Worm (Caenorhabditis elegans): ENCODE measurements around the gene clec-33.

Gene clec-33

ce11 chrV:16836100-16836499 is 33.5 kb downstream of the clec-33 start:
- TF ChIP-seq sea-1 (GFP tag; conservative IDR thresholded peaks at IDR 0.05) (no peak), ama-1 (optimal IDR thresholded peaks at IDR 0.05) (no peak), F13C5.2 (tag; optimal IDR thresholded peaks at IDR 0.05) (no peak), ets-7 (tag; optimal IDR thresholded peaks at IDR 0.05) (no peak), aly-1 (tag; optimal IDR thresholded peaks at IDR 0.05) (no peak), tbx-11 (GFP tag; IDR thresholded peaks at IDR 0.05) (no peak), ceh-36 (tag; optimal IDR thresholded peaks at IDR 0.05) (no peak), scrt-1 (GFP tag; IDR thresholded peaks at IDR 0.05) (no peak), hmg-4 (GFP tag; optimal IDR thresholded peaks at IDR 0.05) (no peak), tra-4 (tag; optimal IDR thresholded peaks at IDR 0.05) (no peak), hnd-1 (tag; optimal IDR thresholded peaks at IDR 0.05) (no peak), hmbx-1 (tag; optimal IDR thresholded peaks at IDR 0.05) (no peak), flt-1 (GFP tag; IDR thresholded peaks at IDR 0.05) (no peak), B0310.2 (tag; optimal IDR thresholded peaks at IDR 0.05) (no peak), pes-1 (GFP tag; IDR thresholded peaks at IDR 0.05) (no peak), ceh-13 (GFP tag; optimal IDR thresholded peaks at IDR 0.05) (no peak), tbx-37 (GFP tag; conservative IDR thresholded peaks at IDR 0.05) (no peak)

- TF ChIP-seq F13C5.2 (tag; optimal IDR thresholded peaks at IDR 0.05) (no peak), hmbx-1 (tag; optimal IDR thresholded peaks at IDR 0.05) (no peak)
Observed at ce11 chrV:16834989-16835388, 34.7 kb downstream of the clec-33 start, which contains the start of gene tni-3. Gene tni-3, minus strand, starts transcription at chrV:16835128.

DNA sequence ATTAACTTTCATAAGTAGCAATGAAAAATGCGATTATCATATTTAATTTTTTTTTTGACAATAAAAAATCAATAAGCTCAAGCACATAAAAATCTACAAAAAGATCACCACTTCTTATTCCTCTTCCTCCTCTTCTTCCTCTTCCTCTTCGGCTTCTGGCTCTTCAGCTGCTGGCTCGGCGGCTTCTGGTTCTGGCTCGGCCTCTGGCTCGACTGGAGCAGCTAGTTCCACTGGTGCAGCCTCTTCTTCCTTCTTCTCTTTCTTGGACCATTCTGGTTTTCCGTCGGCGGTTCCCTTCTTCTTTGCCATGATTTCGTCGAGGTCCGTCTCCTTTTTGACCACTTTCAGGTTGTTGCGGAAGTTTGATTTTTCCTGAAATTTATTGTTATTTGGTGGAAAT is 36.0 kb downstream of the clec-33 start:
- TF ChIP-seq flt-1 (GFP tag; IDR thresholded peaks at IDR 0.05) (no peak), ets-7 (tag; optimal IDR thresholded peaks at IDR 0.05) (no peak), tbx-37 (GFP tag; conservative IDR thresholded peaks at IDR 0.05) (no peak), B0310.2 (tag; optimal IDR thresholded peaks at IDR 0.05) (no peak), F13C5.2 (tag; optimal IDR thresholded peaks at IDR 0.05) (no peak), hmbx-1 (tag; optimal IDR thresholded peaks at IDR 0.05) (no peak), ama-1 (optimal IDR thresholded peaks at IDR 0.05) (no peak), hmg-4 (GFP tag; optimal IDR thresholded peaks at IDR 0.05) (no peak), pes-1 (GFP tag; IDR thresholded peaks at IDR 0.05) (no peak), tra-4 (tag; optimal IDR thresholded peaks at IDR 0.05) (no peak), aly-1 (tag; optimal IDR thresholded peaks at IDR 0.05) (no peak), hnd-1 (tag; optimal IDR thresholded peaks at IDR 0.05) (no peak), ceh-13 (GFP tag; optimal IDR thresholded peaks at IDR 0.05) (no peak)

ce11 chrV:16832865-16833264 is 36.8 kb downstream of the clec-33 start, which contains the start of gene phy-3:
Gene phy-3, plus strand, starts transcription at chrV:16833165.
- TF ChIP-seq pes-1 (GFP tag; IDR thresholded peaks at IDR 0.05) (no peak), B0310.2 (tag; optimal IDR thresholded peaks at IDR 0.05) (no peak), ama-1 (optimal IDR thresholded peaks at IDR 0.05) (no peak), ceh-36 (tag; optimal IDR thresholded peaks at IDR 0.05) (no peak), hnd-1 (tag; optimal IDR thresholded peaks at IDR 0.05) (no peak), tbx-37 (GFP tag; conservative IDR thresholded peaks at IDR 0.05) (no peak), scrt-1 (GFP tag; IDR thresholded peaks at IDR 0.05) (no peak), sea-1 (GFP tag; conservative IDR thresholded peaks at IDR 0.05) (no peak), ceh-13 (GFP tag; optimal IDR thresholded peaks at IDR 0.05) (no peak), hmbx-1 (tag; optimal IDR thresholded peaks at IDR 0.05) (no peak), hmg-4 (GFP tag; optimal IDR thresholded peaks at IDR 0.05) (no peak), tbx-11 (GFP tag; IDR thresholded peaks at IDR 0.05) (no peak), flt-1 (GFP tag; IDR thresholded peaks at IDR 0.05) (no peak), tra-4 (tag; optimal IDR thresholded peaks at IDR 0.05) (no peak)

ce11 chrV:16831921-16832320 is 37.7 kb downstream of the clec-33 start, which contains the start of gene srh-215:
Gene srh-215, minus strand, starts transcription at chrV:16832021.
- TF ChIP-seq scrt-1 (GFP tag; IDR thresholded peaks at IDR 0.05): no peak
- TF ChIP-seq B0310.2 (tag; optimal IDR thresholded peaks at IDR 0.05): no peak
- no peak for TF ChIP-seq ets-7 (tag; optimal IDR thresholded peaks at IDR 0.05)
- no peak for TF ChIP-seq hnd-1 (tag; optimal IDR thresholded peaks at IDR 0.05)
- TF ChIP-seq hmg-4 (GFP tag; optimal IDR thresholded peaks at IDR 0.05): no peak
- no peak for TF ChIP-seq flt-1 (GFP tag; IDR thresholded peaks at IDR 0.05)
- no peak for TF ChIP-seq aly-1 (tag; optimal IDR thresholded peaks at IDR 0.05)
- TF ChIP-seq pes-1 (GFP tag; IDR thresholded peaks at IDR 0.05): no peak
- TF ChIP-seq tbx-11 (GFP tag; IDR thresholded peaks at IDR 0.05): no peak
- no peak for TF ChIP-seq tbx-37 (GFP tag; conservative IDR thresholded peaks at IDR 0.05)
- TF ChIP-seq ceh-13 (GFP tag; optimal IDR thresholded peaks at IDR 0.05): no peak
- no peak for TF ChIP-seq ama-1 (optimal IDR thresholded peaks at IDR 0.05)

ce11 chrV:16831310-16831709 is 38.3 kb downstream of the clec-33 start:
- no peak for TF ChIP-seq sea-1 (GFP tag; conservative IDR thresholded peaks at IDR 0.05)
- no peak for TF ChIP-seq B0310.2 (tag; optimal IDR thresholded peaks at IDR 0.05)
- no peak for TF ChIP-seq ceh-13 (GFP tag; optimal IDR thresholded peaks at IDR 0.05)
- no peak for TF ChIP-seq ets-7 (tag; optimal IDR thresholded peaks at IDR 0.05)
- TF ChIP-seq tra-4 (tag; optimal IDR thresholded peaks at IDR 0.05): no peak
- TF ChIP-seq tbx-37 (GFP tag; conservative IDR thresholded peaks at IDR 0.05): no peak
- TF ChIP-seq F13C5.2 (tag; optimal IDR thresholded peaks at IDR 0.05): no peak

- no peak for TF ChIP-seq sea-1 (GFP tag; conservative IDR thresholded peaks at IDR 0.05)
- TF ChIP-seq tra-4 (tag; optimal IDR thresholded peaks at IDR 0.05): no peak
- TF ChIP-seq hnd-1 (tag; optimal IDR thresholded peaks at IDR 0.05): no peak
- no peak for TF ChIP-seq tbx-37 (GFP tag; conservative IDR thresholded peaks at IDR 0.05)
- no peak for TF ChIP-seq ceh-13 (GFP tag; optimal IDR thresholded peaks at IDR 0.05)
- TF ChIP-seq ets-7 (tag; optimal IDR thresholded peaks at IDR 0.05): no peak
- TF ChIP-seq F13C5.2 (tag; optimal IDR thresholded peaks at IDR 0.05): no peak
- TF ChIP-seq ama-1 (optimal IDR thresholded peaks at IDR 0.05): no peak
- no peak for TF ChIP-seq flt-1 (GFP tag; IDR thresholded peaks at IDR 0.05)
- no peak for TF ChIP-seq ceh-36 (tag; optimal IDR thresholded peaks at IDR 0.05)
- no peak for TF ChIP-seq hmg-4 (GFP tag; optimal IDR thresholded peaks at IDR 0.05)
- no peak for TF ChIP-seq scrt-1 (GFP tag; IDR thresholded peaks at IDR 0.05)
Observed at ce11 chrV:16829396-16829795, 40.2 kb downstream of the clec-33 start, which contains the start of gene srh-214. Gene srh-214, minus strand, starts transcription at chrV:16829755.

DNA sequence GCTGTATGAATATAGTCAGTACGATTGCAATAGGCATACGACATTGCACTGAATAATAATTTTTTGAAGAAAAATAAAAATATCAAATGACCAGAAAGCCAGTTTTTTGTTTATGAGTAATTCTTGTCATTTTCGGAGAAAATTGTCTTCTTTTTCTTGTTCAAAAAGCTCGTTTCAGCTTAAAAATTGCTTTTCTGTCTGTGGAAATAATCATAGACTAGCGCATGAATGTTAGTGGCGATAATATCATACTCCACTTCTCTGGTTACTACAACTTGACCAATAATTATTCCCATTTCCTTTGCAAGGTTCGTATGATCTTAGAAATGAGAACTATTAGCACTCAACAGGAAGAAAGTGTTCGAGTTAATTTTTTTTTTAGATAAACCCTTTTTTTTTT is 42.2 kb downstream of the clec-33 start, which contains the start of gene srh-216:
TSS of gene srh-216 (minus strand) at position 101 of the 400 bp plus-strand sequence.
- TF ChIP-seq tbx-37 (GFP tag; conservative IDR thresholded peaks at IDR 0.05): no peak
